Worm (Caenorhabditis elegans) whole organism, L4 larva: ENCODE results near the gene ZK892.4.

ENCODE experiments used
- D1046.2 ChIP-seq: fragments of 200-800 bp; sonication (Bioruptor generic); IDR thresholded peaks from 2 replicates; pipeline ENCODE4 v1.3.6; 2022; ENCODE audit warnings: missing genetic modification characterization, missing compliant biosample characterization
- F37D6.2 ChIP-seq: sonication (generic microtip); optimal IDR thresholded peaks from 2 replicates; lab custom pipeline; 2016; ENCODE audit warnings: mild to moderate bottlenecking, missing genetic modification characterization, missing compliant biosample characterization
- F44E2.7 ChIP-seq: fragments of 200-800 bp; sonication (Bioruptor generic); IDR thresholded peaks from 2 replicates; pipeline ENCODE4 v2.1.2; 2022; ENCODE audit warnings: missing genetic modification characterization, missing compliant biosample characterization
- F49E8.2 ChIP-seq: sonication (generic microtip); optimal IDR thresholded peaks from 2 replicates; lab custom pipeline; 2016; ENCODE audit warnings: missing compliant biosample characterization, mild to moderate bottlenecking, missing genetic modification characterization, borderline replicate concordance
- Y75B8A.6 ChIP-seq: fragments of 200-800 bp; sonication (Bioruptor generic); IDR thresholded peaks from 2 replicates; pipeline ENCODE4 v1.3.6; 2022; ENCODE audit warnings: missing genetic modification reagents, missing genetic modification characterization, missing compliant biosample characterization
- ceh-20 ChIP-seq: fragments of 200-800 bp; sonication (Bioruptor generic); IDR thresholded peaks from 2 replicates; pipeline ENCODE4 v1.3.6; 2022; ENCODE audit warnings: missing genetic modification reagents, missing genetic modification characterization, missing compliant biosample characterization
- ceh-32 ChIP-seq: sonication (generic microtip); optimal IDR thresholded peaks from 2 replicates; lab custom pipeline; 2016; ENCODE audit warnings: mild to moderate bottlenecking, missing genetic modification characterization, missing compliant biosample characterization; ENCODE audit not compliant: poor library complexity
- ceh-62 ChIP-seq: sonication (generic microtip); optimal IDR thresholded peaks from 2 replicates; lab custom pipeline; 2017; ENCODE audit warnings: missing biosample characterization, missing genetic modification characterization
- daf-16 ChIP-seq, 3 experiments: sonication (generic microtip); optimal IDR thresholded peaks; 2 replicates each; lab custom pipeline; 2016 to 2017; ENCODE audit warnings: missing genetic modification characterization in 3 of 3, missing genetic modification reagents in 3 of 3, mild to moderate bottlenecking in 2 of 3, missing compliant biosample characterization in 2 of 3, missing biosample characterization in 1 of 3, moderate library complexity in 1 of 3
- dmd-6 ChIP-seq: fragments of 200-800 bp; sonication (Bioruptor generic); IDR thresholded peaks from 2 replicates; pipeline ENCODE4 v1.3.6; 2022; ENCODE audit warnings: missing genetic modification reagents, missing genetic modification characterization, missing compliant biosample characterization
- dmd-8 ChIP-seq: fragments of 200-800 bp; sonication (Bioruptor generic); IDR thresholded peaks from 2 replicates; pipeline ENCODE4 v1.3.6; 2022; ENCODE audit warnings: missing genetic modification characterization, missing compliant biosample characterization
- dpl-1 ChIP-seq: fragments of 150-350 bp; optimal IDR thresholded peaks from 2 replicates; lab custom pipeline; 2014; ENCODE audit warnings: missing biosample characterization, missing genetic modification reagents, missing genetic modification characterization
- dve-1 ChIP-seq: sonication (generic microtip); optimal IDR thresholded peaks from 2 replicates; lab custom pipeline; 2017; ENCODE audit warnings: antibody characterized with exemption, mild to moderate bottlenecking, missing genetic modification characterization, missing compliant biosample characterization; ENCODE audit not compliant: insufficient read depth
- egl-27 ChIP-seq: sonication (generic microtip); optimal IDR thresholded peaks from 3 replicates; lab custom pipeline; 2017; ENCODE audit warnings: missing biosample characterization, missing genetic modification reagents, missing genetic modification characterization
- fkh-10 ChIP-seq: fragments of 150-350 bp; optimal IDR thresholded peaks from 2 replicates; lab custom pipeline; 2014; ENCODE audit warnings: missing biosample characterization, missing genetic modification reagents, missing genetic modification characterization
- fos-1 ChIP-seq: fragments of 150-350 bp; optimal IDR thresholded peaks from 2 replicates; lab custom pipeline; 2014; ENCODE audit warnings: missing biosample characterization, missing genetic modification characterization
- hlh-11 ChIP-seq: fragments of 200-800 bp; sonication (Bioruptor generic); optimal IDR thresholded peaks from 2 replicates; lab custom pipeline; 2018; ENCODE audit warnings: mild to moderate bottlenecking, missing genetic modification characterization, missing compliant biosample characterization
- hlh-30 ChIP-seq: sonication (generic microtip); optimal IDR thresholded peaks from 2 replicates; lab custom pipeline; 2017; ENCODE audit warnings: antibody characterized with exemption, mild to moderate bottlenecking, missing genetic modification characterization, missing compliant biosample characterization; ENCODE audit not compliant: insufficient read depth
- hmg-1.1 ChIP-seq: fragments of 200-800 bp; sonication (Bioruptor generic); IDR thresholded peaks from 2 replicates; pipeline ENCODE4 v1.3.6; 2022; ENCODE audit warnings: missing genetic modification reagents, missing genetic modification characterization, missing compliant biosample characterization
- lin-13 ChIP-seq: fragments of 150-350 bp; optimal IDR thresholded peaks from 2 replicates; lab custom pipeline; 2014; ENCODE audit warnings: missing biosample characterization, missing genetic modification reagents, missing genetic modification characterization
- lin-15B ChIP-seq: fragments of 150-350 bp; sonication (generic microtip); optimal IDR thresholded peaks from 3 replicates; lab custom pipeline; 2014; ENCODE audit warnings: missing biosample characterization, missing genetic modification characterization
- lin-38 ChIP-seq: fragments of 200-800 bp; sonication (Bioruptor generic); IDR thresholded peaks from 2 replicates; pipeline ENCODE4 v1.3.6; 2022; ENCODE audit warnings: missing genetic modification reagents, missing genetic modification characterization, missing compliant biosample characterization
- lin-39 ChIP-seq: fragments of 150-350 bp; optimal IDR thresholded peaks from 2 replicates; lab custom pipeline; 2014; ENCODE audit warnings: missing biosample characterization, missing genetic modification reagents, missing genetic modification characterization
- lsy-2 ChIP-seq, 2 experiments: fragments of 150-350 bp in 1 of 2; sonication (generic microtip) in 1 of 2; optimal IDR thresholded peaks; 2 replicates each; lab custom pipeline; 2014 to 2017; ENCODE audit warnings: missing biosample characterization in 2 of 2, missing genetic modification characterization in 2 of 2
- madf-5 ChIP-seq, 2 experiments: fragments of 200-800 bp; sonication (Bioruptor generic); IDR thresholded peaks; 2 replicates each; pipeline ENCODE4 v1.3.6; 2022; ENCODE audit warnings: missing compliant biosample characterization in 2 of 2, missing genetic modification characterization in 2 of 2
- mdl-1 ChIP-seq, 2 experiments: fragments of 150-350 bp in 1 of 2; sonication (generic microtip) in 1 of 2; optimal IDR thresholded peaks; 2 replicates each; lab custom pipeline; 2014 to 2017; ENCODE audit warnings: missing biosample characterization in 2 of 2, missing genetic modification characterization in 2 of 2
- mdt-29 ChIP-seq: fragments of 200-800 bp; sonication (Bioruptor generic); IDR thresholded peaks from 2 replicates; pipeline ENCODE4 v1.3.6; 2022; ENCODE audit warnings: missing genetic modification reagents, missing genetic modification characterization, missing compliant biosample characterization
- mes-2 ChIP-seq: sonication (generic microtip); optimal IDR thresholded peaks from 2 replicates; lab custom pipeline; 2016; ENCODE audit warnings: missing genotype, mild to moderate bottlenecking, missing genetic modification characterization, missing compliant biosample characterization; ENCODE audit not compliant: poor library complexity, severe bottlenecking
- mxl-2 ChIP-seq: fragments of 200-800 bp; sonication (Bioruptor generic); conservative IDR thresholded peaks from 2 replicates; pipeline ENCODE4 v1.3.6; 2022; ENCODE audit warnings: missing genetic modification reagents, missing genetic modification characterization, missing compliant biosample characterization
- mxl-3 ChIP-seq: fragments of 200-800 bp; sonication (Bioruptor generic); optimal IDR thresholded peaks from 2 replicates; lab custom pipeline; 2018; ENCODE audit warnings: mild to moderate bottlenecking, missing genetic modification characterization, missing compliant biosample characterization
- nhr-10 ChIP-seq: fragments of 150-350 bp; optimal IDR thresholded peaks from 2 replicates; lab custom pipeline; 2014; ENCODE audit warnings: missing biosample characterization, missing genetic modification characterization
- nhr-102 ChIP-seq: sonication (generic microtip); optimal IDR thresholded peaks from 2 replicates; lab custom pipeline; 2016; ENCODE audit warnings: mild to moderate bottlenecking, missing genetic modification characterization, moderate library complexity, missing compliant biosample characterization
- nhr-11 ChIP-seq: fragments of 150-350 bp; optimal IDR thresholded peaks from 2 replicates; lab custom pipeline; 2014; ENCODE audit warnings: missing biosample characterization, missing genetic modification characterization
- nhr-111 ChIP-seq: fragments of 200-800 bp; sonication (Bioruptor generic); optimal IDR thresholded peaks from 2 replicates; lab custom pipeline; 2018; ENCODE audit warnings: mild to moderate bottlenecking, missing genetic modification characterization, missing compliant biosample characterization
- nhr-28 ChIP-seq: fragments of 150-350 bp; optimal IDR thresholded peaks from 2 replicates; lab custom pipeline; 2014; ENCODE audit warnings: missing biosample characterization, missing genetic modification characterization
- nhr-76 ChIP-seq: fragments of 150-350 bp; optimal IDR thresholded peaks from 2 replicates; lab custom pipeline; 2014; ENCODE audit warnings: missing biosample characterization, missing genetic modification characterization
- php-3 ChIP-seq: fragments of 200-800 bp; sonication (Bioruptor generic); IDR thresholded peaks from 2 replicates; pipeline ENCODE4 v1.3.6; 2022; ENCODE audit warnings: missing genetic modification reagents, missing genetic modification characterization, missing compliant biosample characterization
- rbr-2 ChIP-seq: sonication (generic microtip); optimal IDR thresholded peaks from 2 replicates; lab custom pipeline; 2016; ENCODE audit warnings: missing genotype, missing genetic modification characterization, missing compliant biosample characterization
- saeg-2 ChIP-seq: fragments of 200-800 bp; sonication (Bioruptor generic); IDR thresholded peaks from 2 replicates; pipeline ENCODE4 v1.3.6; 2022; ENCODE audit warnings: missing genetic modification reagents, missing genetic modification characterization, missing compliant biosample characterization
- sdz-12 ChIP-seq: fragments of 200-800 bp; sonication (Bioruptor generic); optimal IDR thresholded peaks from 2 replicates; lab custom pipeline; 2018; ENCODE audit warnings: mild to moderate bottlenecking, missing genetic modification characterization, missing compliant biosample characterization
- snpc-4 ChIP-seq: fragments of 150-350 bp; optimal IDR thresholded peaks from 2 replicates; lab custom pipeline; 2014; ENCODE audit warnings: missing biosample characterization, missing genetic modification characterization
- spr-1 ChIP-seq: sonication (generic microtip); optimal IDR thresholded peaks from 2 replicates; lab custom pipeline; 2016; ENCODE audit warnings: mild to moderate bottlenecking, missing genetic modification characterization, missing compliant biosample characterization
- spr-3 ChIP-seq: fragments of 200-800 bp; sonication (Bioruptor generic); optimal IDR thresholded peaks from 2 replicates; lab custom pipeline; 2018; ENCODE audit warnings: mild to moderate bottlenecking, missing genetic modification characterization, missing compliant biosample characterization
- tra-1 ChIP-seq: fragments of 200-800 bp; sonication (Bioruptor generic); IDR thresholded peaks from 2 replicates; pipeline ENCODE4 v1.3.6; 2022; ENCODE audit warnings: missing genetic modification reagents, missing genetic modification characterization, missing compliant biosample characterization
- unc-39 ChIP-seq: sonication (generic microtip); optimal IDR thresholded peaks from 2 replicates; lab custom pipeline; 2017; ENCODE audit warnings: missing biosample characterization, missing genetic modification characterization
- unc-62 ChIP-seq, 3 experiments: fragments of 150-350 bp in 1 of 3; sonication (generic microtip); optimal IDR thresholded peaks in 2 of 3; peaks in 1 of 3; 1 replicate in 1 of 3; 2 replicates in 2 of 3; lab custom pipeline; 2014 to 2017; ENCODE audit warnings: missing biosample characterization in 3 of 3, missing genetic modification characterization in 3 of 3, missing genetic modification reagents in 3 of 3, missing genotype in 1 of 3
- zag-1 ChIP-seq: fragments of 150-350 bp; optimal IDR thresholded peaks from 2 replicates; lab custom pipeline; 2014; ENCODE audit warnings: missing biosample characterization, missing genetic modification characterization
- zfp-3 ChIP-seq: fragments of 200-800 bp; sonication (Bioruptor generic); conservative IDR thresholded peaks from 2 replicates; pipeline ENCODE4 v1.3.6; 2022; ENCODE audit warnings: missing genetic modification reagents, missing genetic modification characterization, missing compliant biosample characterization
- zip-11 ChIP-seq: fragments of 200-800 bp; sonication (Bioruptor generic); IDR thresholded peaks from 2 replicates; pipeline ENCODE4 v1.3.6; 2022; ENCODE audit warnings: missing genetic modification characterization, missing compliant biosample characterization
- zip-2 ChIP-seq: fragments of 150-350 bp; optimal IDR thresholded peaks from 2 replicates; lab custom pipeline; 2014; ENCODE audit warnings: missing biosample characterization, missing genetic modification characterization

The ZK892.4 gene

DNA sequence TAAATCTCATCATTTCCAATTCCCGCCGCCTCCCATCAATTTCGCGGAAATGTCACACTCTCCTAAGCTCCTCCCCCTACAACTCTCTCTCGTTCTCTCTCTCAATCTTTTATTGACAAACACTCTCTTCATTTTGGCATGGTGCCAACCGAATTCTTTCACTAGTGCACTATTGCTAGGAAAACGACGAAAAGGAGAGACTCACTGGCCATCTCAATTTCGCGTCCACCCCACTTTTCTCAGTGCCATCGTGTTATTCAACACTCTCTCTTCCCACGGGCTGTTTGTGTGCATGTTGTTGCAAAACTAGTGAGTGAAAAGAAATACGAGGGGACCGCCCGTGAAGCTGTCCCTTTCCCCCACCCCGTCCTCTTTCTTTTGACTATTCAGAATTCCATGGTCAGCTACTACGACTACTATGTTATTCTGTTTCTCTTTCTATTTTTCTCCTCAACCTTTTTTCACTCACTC is 21.5 kb upstream of the ZK892.4 start:
- TF ChIP-seq mxl-2 (GFP tag; lab: Robert Waterston, UW) (no peak), mes-2 (tag; lab: Kevin White, UChicago) (no peak), F44E2.7 (no peak), rbr-2 (tag; lab: Kevin White, UChicago) (peak; percentile 54), madf-5 (GFP tag; IDR thresholded peaks at IDR 0.05; lab: Robert Waterston, UW) (no peak), nhr-28 (tag; lab: Kevin White, UChicago) (peak; percentile 14), mdt-29 (no peak), D1046.2 (GFP tag; lab: Robert Waterston, UW) (no peak), nhr-11 (peak; percentile 89), zip-11 (GFP tag; lab: Robert Waterston, UW) (no peak), dmd-6 (GFP tag; lab: Robert Waterston, UW) (no peak), ceh-62 (no peak), fos-1 (tag; lab: Kevin White, UChicago) (no peak), unc-39 (tag; lab: Kevin White, UChicago) (no peak), php-3 (GFP tag; lab: Robert Waterston, UW) (no peak), hmg-1.1 (GFP tag; lab: Robert Waterston, UW) (peak; percentile 51; the same call in 1 of the 2 replicates), lin-39 (tag; lab: Kevin White, UChicago) (peak; percentile 22), lin-13 (GFP tag; lab: Kevin White, UChicago) (no peak), snpc-4 (tag; lab: Kevin White, UChicago) (no peak), hlh-11 (tag; lab: Kevin White, UChicago) (peak; percentile 42), hlh-30 (tag; lab: Kevin White, UChicago) (peak; percentile 1), saeg-2 (GFP tag; lab: Robert Waterston, UW) (no peak), F37D6.2 (tag; lab: Kevin White, UChicago) (no peak), tra-1 (GFP tag; lab: Robert Waterston, UW) (no peak), daf-16 (GFP tag; optimal IDR thresholded peaks at IDR 0.05; lab: Kevin White, UChicago) (peak in 1 of 2 experiments; percentile 88), daf-16 (tag; optimal IDR thresholded peaks at IDR 0.05; lab: Kevin White, UChicago) (no peak), lin-15B (tag; lab: Kevin White, UChicago) (no peak), zfp-3 (GFP tag; lab: Robert Waterston, UW) (no peak), Y75B8A.6 (GFP tag; lab: Robert Waterston, UW) (no peak), nhr-10 (tag; lab: Kevin White, UChicago) (no peak), spr-1 (tag; lab: Kevin White, UChicago) (no peak), zip-2 (tag; lab: Kevin White, UChicago) (no peak), dve-1 (no peak), ceh-32 (no peak), spr-3 (GFP tag; lab: Kevin White, UChicago) (no peak), sdz-12 (no peak), dpl-1 (GFP tag; lab: Kevin White, UChicago) (peak; percentile 9), lsy-2 (tag; optimal IDR thresholded peaks at IDR 0.05; lab: Kevin White, UChicago) (peak in 1 of 2 experiments; percentile 9), egl-27 (tag; lab: Kevin White, UChicago) (no peak), F49E8.2 (tag; lab: Kevin White, UChicago) (no peak), ceh-20 (GFP tag; lab: Robert Waterston, UW) (0 out of 2 replicates have a peak, but pooled peaks have one; percentile 50), nhr-111 (no peak), unc-62 (GFP tag; optimal IDR thresholded peaks at IDR 0.05 in 1 of 2; lab: Kevin White, UChicago) (peak in 1 of 2 experiments; percentile 98), unc-62 (tag; optimal IDR thresholded peaks at IDR 0.05; lab: Kevin White, UChicago) (no peak), zag-1 (no peak), lin-38 (GFP tag; lab: Robert Waterston, UW) (no peak), mxl-3 (peak; percentile 18), nhr-102 (tag; lab: Kevin White, UChicago) (no peak), nhr-76 (tag; lab: Kevin White, UChicago) (no peak), dmd-8 (GFP tag; lab: Robert Waterston, UW) (no peak), fkh-10 (GFP tag; lab: Kevin White, UChicago) (peak; percentile 9), mdl-1 (tag; optimal IDR thresholded peaks at IDR 0.05; lab: Kevin White, UChicago) (peak in 1 of 2 experiments; percentile 18)
